Fruit fly (Drosophila melanogaster) whole organism, embryonic: ENCODE data around the gene Ssu72.

Source experiments
- Ada2b ChIP-seq: fragments of 200-800 bp; sonication (Bioruptor generic); IDR thresholded peaks from 2 replicates; pipeline ENCODE4 v1.3.6; 2022; ENCODE audit warnings: missing biosample characterization, missing genetic modification characterization
- CG10979 ChIP-seq: fragments of 200-800 bp; sonication (Bioruptor generic); optimal IDR thresholded peaks from 2 replicates; lab custom pipeline; 2018; ENCODE audit warnings: missing biosample characterization, mild to moderate bottlenecking, missing genetic modification characterization, moderate library complexity
- CG12104 ChIP-seq: fragments of 200-800 bp; sonication (Bioruptor generic); optimal IDR thresholded peaks from 3 replicates; lab custom pipeline; 2016; ENCODE audit warnings: missing biosample characterization, missing genetic modification characterization
- CG12155 ChIP-seq: fragments of 200-800 bp; sonication (Bioruptor generic); optimal IDR thresholded peaks from 3 replicates; lab custom pipeline; 2016; ENCODE audit warnings: missing biosample characterization, missing genetic modification characterization
- CG12942 ChIP-seq: fragments of 200-800 bp; sonication (Bioruptor generic); optimal IDR thresholded peaks from 3 replicates; lab custom pipeline; 2016; ENCODE audit warnings: missing biosample characterization, missing genetic modification characterization
- CG13624 ChIP-seq: fragments of 200-800 bp; sonication (Bioruptor generic); optimal IDR thresholded peaks from 2 replicates; lab custom pipeline; 2016; ENCODE audit warnings: missing biosample characterization, missing genetic modification characterization
- CG15479 ChIP-seq: fragments of 200-800 bp; sonication (Bioruptor generic); optimal IDR thresholded peaks from 3 replicates; lab custom pipeline; 2019; ENCODE audit warnings: missing biosample characterization, mild to moderate bottlenecking, missing genetic modification characterization, moderate library complexity
- CG17359 ChIP-seq: fragments of 200-800 bp; sonication (Bioruptor generic); optimal IDR thresholded peaks from 3 replicates; lab custom pipeline; 2018; ENCODE audit warnings: missing biosample characterization, mild to moderate bottlenecking, missing genetic modification characterization, moderate library complexity
- CG1792 ChIP-seq: fragments of 200-800 bp; sonication (Bioruptor generic); optimal IDR thresholded peaks from 2 replicates; lab custom pipeline; 2016; ENCODE audit warnings: missing biosample characterization, missing genetic modification characterization
- CG2116 ChIP-seq: fragments of 200-800 bp; sonication (Bioruptor generic); optimal IDR thresholded peaks from 3 replicates; lab custom pipeline; 2018; ENCODE audit warnings: missing biosample characterization, mild to moderate bottlenecking, missing genetic modification characterization
- CG33213 ChIP-seq: fragments of 200-800 bp; sonication (Bioruptor generic); optimal IDR thresholded peaks from 3 replicates; lab custom pipeline; 2016; ENCODE audit warnings: missing biosample characterization, missing genetic modification characterization
- CG6175 ChIP-seq: fragments of 200-800 bp; sonication (Bioruptor generic); IDR thresholded peaks from 3 replicates; pipeline ENCODE4 v1.3.6; 2022; ENCODE audit warnings: missing biosample characterization, missing genetic modification characterization
- CG7963 ChIP-seq: fragments of 200-800 bp; sonication (Bioruptor generic); IDR thresholded peaks from 3 replicates; pipeline ENCODE4 v1.3.6; 2022; ENCODE audit warnings: missing biosample characterization, missing genetic modification characterization; ENCODE audit not compliant: partially characterized antibody
- CG9215 ChIP-seq: fragments of 200-800 bp; sonication (Bioruptor generic); IDR thresholded peaks from 2 replicates; pipeline ENCODE4 v1.3.6; 2022; ENCODE audit warnings: missing biosample characterization, missing genetic modification characterization
- CoRest ChIP-seq: fragments of 200-800 bp; sonication (Bioruptor generic); optimal IDR thresholded peaks from 3 replicates; lab custom pipeline; 2018; ENCODE audit warnings: missing biosample characterization, mild to moderate bottlenecking, missing genetic modification characterization, moderate library complexity
- Doc2 ChIP-seq: fragments of 200-800 bp; sonication (Bioruptor generic); IDR thresholded peaks from 2 replicates; pipeline ENCODE4 v1.3.6; 2022; ENCODE audit warnings: missing biosample characterization, missing genetic modification characterization
- Ets65A ChIP-seq: fragments of 200-800 bp; sonication (Bioruptor generic); peaks from one replicate; lab custom pipeline; 2016; ENCODE audit warnings: missing biosample characterization, missing genetic modification characterization
- Fer1 ChIP-seq: fragments of 200-800 bp; sonication (Bioruptor generic); optimal IDR thresholded peaks from 2 replicates; lab custom pipeline; 2017; ENCODE audit warnings: missing biosample characterization, mild to moderate bottlenecking, missing genetic modification characterization
- Fer3 ChIP-seq: fragments of 200-800 bp; sonication (Bioruptor generic); optimal IDR thresholded peaks from 2 replicates; lab custom pipeline; 2018; ENCODE audit warnings: missing biosample characterization, mild to moderate bottlenecking, missing genetic modification characterization, moderate library complexity
- HLHmδ ChIP-seq: fragments of 200-800 bp; sonication (Bioruptor generic); optimal IDR thresholded peaks from 2 replicates; lab custom pipeline; 2018; ENCODE audit warnings: missing biosample characterization, mild to moderate bottlenecking, missing genetic modification characterization, moderate library complexity
- Hr51 ChIP-seq, 2 experiments: fragments of 200-800 bp; sonication (Bioruptor generic); optimal IDR thresholded peaks; 2 replicates in 1 of 2; 3 replicates in 1 of 2; lab custom pipeline; 2016 to 2018; ENCODE audit warnings: missing biosample characterization in 2 of 2, missing genetic modification characterization in 2 of 2, mild to moderate bottlenecking in 1 of 2, moderate library complexity in 1 of 2
- Hr78 ChIP-seq, 2 experiments: fragments of 200-800 bp in 1 of 2; fragments of >200 bp in 1 of 2; sonication (Bioruptor generic) in 1 of 2; optimal IDR thresholded peaks; 2 replicates each; lab custom pipeline; 2017 to 2019; ENCODE audit warnings: missing biosample characterization in 2 of 2, missing genetic modification characterization in 2 of 2, mild to moderate bottlenecking in 1 of 2, moderate library complexity in 1 of 2
- Jarid2 ChIP-seq: fragments of 200-800 bp; sonication (Bioruptor generic); optimal IDR thresholded peaks from 3 replicates; lab custom pipeline; 2017; ENCODE audit warnings: mild to moderate bottlenecking, missing biosample characterization, missing genetic modification reagents, missing genetic modification characterization
- Meics ChIP-seq: fragments of 200-800 bp; sonication (Bioruptor generic); optimal IDR thresholded peaks from 2 replicates; lab custom pipeline; 2017; ENCODE audit warnings: missing biosample characterization, mild to moderate bottlenecking, missing genetic modification characterization
- Nf-YB ChIP-seq: fragments of 200-800 bp; sonication (Bioruptor generic); optimal IDR thresholded peaks from 3 replicates; lab custom pipeline; 2019; ENCODE audit warnings: missing biosample characterization, mild to moderate bottlenecking, missing genetic modification characterization, moderate library complexity
- Pdp1 ChIP-seq, 2 experiments: fragments of 200-800 bp; sonication (Bioruptor generic); optimal IDR thresholded peaks; 3 replicates each; lab custom pipeline; 2016; ENCODE audit warnings: missing biosample characterization in 2 of 2, missing genetic modification characterization in 2 of 2, mild to moderate bottlenecking in 1 of 2, moderate library complexity in 1 of 2
- Six4 ChIP-seq: fragments of 200-800 bp; sonication (Bioruptor generic); optimal IDR thresholded peaks from 2 replicates; lab custom pipeline; 2016; ENCODE audit warnings: missing biosample characterization, missing genetic modification characterization
- Trl ChIP-seq, 3 experiments: fragments of >200 bp in 2 of 3; fragments of 200-800 bp in 1 of 3; sonication (Bioruptor generic) in 1 of 3; optimal IDR thresholded peaks; 2 replicates in 1 of 3; 3 replicates in 2 of 3; lab custom pipeline; 2016 to 2017; ENCODE audit warnings: missing biosample characterization in 1 of 3, missing genetic modification characterization in 1 of 3
- Xbp1 ChIP-seq: fragments of 200-800 bp; sonication (Bioruptor generic); optimal IDR thresholded peaks from 3 replicates; lab custom pipeline; 2016; ENCODE audit warnings: missing biosample characterization, mild to moderate bottlenecking, missing genetic modification characterization
- YL-1 ChIP-seq: fragments of 200-800 bp; sonication (Bioruptor generic); optimal IDR thresholded peaks from 3 replicates; lab custom pipeline; 2017; ENCODE audit warnings: missing biosample characterization, mild to moderate bottlenecking, missing genetic modification characterization
- caup ChIP-seq: fragments of 200-800 bp; sonication (Bioruptor generic); optimal IDR thresholded peaks from 3 replicates; lab custom pipeline; 2017; ENCODE audit warnings: missing biosample characterization, mild to moderate bottlenecking, missing genetic modification characterization, moderate library complexity; ENCODE audit not compliant: severe bottlenecking
- chinmo ChIP-seq: fragments of 200-800 bp; sonication (Bioruptor generic); IDR thresholded peaks from 4 replicates; pipeline ENCODE4 v1.3.6; 2022; ENCODE audit warnings: missing biosample characterization, missing genetic modification characterization; ENCODE audit not compliant: partially characterized antibody
- crp ChIP-seq, 2 experiments: fragments of 200-800 bp; sonication (Bioruptor generic); optimal IDR thresholded peaks; 2 replicates in 1 of 2; 3 replicates in 1 of 2; lab custom pipeline; 2017; ENCODE audit warnings: missing biosample characterization in 2 of 2, missing genetic modification characterization in 2 of 2, mild to moderate bottlenecking in 1 of 2, moderate library complexity in 1 of 2
- cwo ChIP-seq: fragments of 200-800 bp; sonication (Bioruptor generic); optimal IDR thresholded peaks from 3 replicates; lab custom pipeline; 2017; ENCODE audit warnings: missing biosample characterization, missing genetic modification characterization, mild to moderate bottlenecking, moderate library complexity, missing genetic modification reagents
- dati ChIP-seq: fragments of 200-800 bp; sonication (Bioruptor generic); IDR thresholded peaks from 2 replicates; pipeline ENCODE4 v1.3.6; 2022; ENCODE audit warnings: missing biosample characterization, missing genetic modification characterization
- ewg ChIP-seq: fragments of 200-800 bp; sonication (Bioruptor generic); optimal IDR thresholded peaks from 3 replicates; lab custom pipeline; 2017; ENCODE audit warnings: mild to moderate bottlenecking, missing biosample characterization, missing genetic modification reagents, missing genetic modification characterization
- fd3F ChIP-seq: fragments of 200-800 bp; sonication (Bioruptor generic); optimal IDR thresholded peaks from 2 replicates; lab custom pipeline; 2018; ENCODE audit warnings: missing biosample characterization, mild to moderate bottlenecking, missing genetic modification characterization, moderate library complexity
- fu2 ChIP-seq: fragments of 200-800 bp; sonication (Bioruptor generic); optimal IDR thresholded peaks from 2 replicates; lab custom pipeline; 2016; ENCODE audit warnings: missing biosample characterization, missing genetic modification characterization
- grau ChIP-seq: fragments of 200-800 bp; optimal IDR thresholded peaks from 3 replicates; lab custom pipeline; 2019; ENCODE audit warnings: missing biosample characterization, mild to moderate bottlenecking, missing genetic modification characterization, moderate library complexity
- ind ChIP-seq: fragments of 200-800 bp; sonication (Bioruptor generic); optimal IDR thresholded peaks from 3 replicates; lab custom pipeline; 2016; ENCODE audit warnings: missing biosample characterization, missing genetic modification characterization
- lilli ChIP-seq: fragments of 200-800 bp; sonication (Bioruptor generic); optimal IDR thresholded peaks from 3 replicates; lab custom pipeline; 2016; ENCODE audit warnings: missing biosample characterization, missing genetic modification characterization
- lov ChIP-seq, 2 experiments: fragments of 200-800 bp in 1 of 2; fragments of >200 bp in 1 of 2; sonication (Bioruptor generic) in 1 of 2; IDR thresholded peaks in 1 of 2; optimal IDR thresholded peaks in 1 of 2; 2 replicates in 1 of 2; 3 replicates in 1 of 2; pipeline versions ENCODE4 v1.3.6 to Lab custom; 2017 to 2022; ENCODE audit warnings: missing biosample characterization in 1 of 2, missing genetic modification characterization in 1 of 2
- sna ChIP-seq: fragments of 200-800 bp; sonication (Bioruptor generic); IDR thresholded peaks from 2 replicates; pipeline ENCODE4 v1.3.6; 2022; ENCODE audit warnings: missing biosample characterization, missing genetic modification characterization; ENCODE audit not compliant: partially characterized antibody
- tgo ChIP-seq: fragments of 200-800 bp; sonication (Bioruptor generic); IDR thresholded peaks from 3 replicates; pipeline ENCODE4 v1.3.6; 2022; ENCODE audit warnings: missing biosample characterization, missing genetic modification characterization
- tin ChIP-seq: fragments of 200-800 bp; sonication (Bioruptor generic); optimal IDR thresholded peaks from 3 replicates; lab custom pipeline; 2016; ENCODE audit warnings: missing biosample characterization, missing genetic modification characterization
- tna ChIP-seq: fragments of 200-800 bp; sonication (Bioruptor generic); IDR thresholded peaks from 2 replicates; pipeline ENCODE4 v1.3.6; 2022; ENCODE audit warnings: missing biosample characterization, missing genetic modification characterization; ENCODE audit not compliant: partially characterized antibody
- twi ChIP-seq: fragments of 200-800 bp; optimal IDR thresholded peaks from 2 replicates; lab custom pipeline; 2019; ENCODE audit warnings: missing biosample characterization, mild to moderate bottlenecking, missing genetic modification characterization, moderate library complexity

Gene Ssu72

dm6 chrX:19663196-19663858, 1.0 kb upstream of the Ssu72 start (continued):
- no peak for TF ChIP-seq Nf-YB (GFP tag; lab: Kevin White, UChicago)
- peak in 1 of 2 experiments; percentile 1 for TF ChIP-seq crp (GFP tag; optimal IDR thresholded peaks at IDR 0.05; lab: Kevin White, UChicago)
- no peak for TF ChIP-seq CG33213 (GFP tag; lab: Kevin White, UChicago)
- peak; percentile 51 for TF ChIP-seq lilli (GFP tag; lab: Kevin White, UChicago)
- TF ChIP-seq CG9215 (GFP tag; lab: Robert Waterston, UW) = 0 out of 2 replicates have a peak, but pooled peaks have one; percentile 6
- TF ChIP-seq fu2 (GFP tag; lab: Kevin White, UChicago) = no peak
- no peak for TF ChIP-seq tin
- no peak for TF ChIP-seq Doc2 (GFP tag; lab: Robert Waterston, UW)
- peak; percentile 47 for TF ChIP-seq cwo (GFP tag; lab: Kevin White, UChicago)
- no peak for TF ChIP-seq CG7963 (GFP tag; lab: Robert Waterston, UW)
- peak; percentile 66 for TF ChIP-seq grau (tag; lab: Kevin White, UChicago)
- peak in 1 of 2 experiments; percentile 49 for TF ChIP-seq Hr51 (GFP tag; optimal IDR thresholded peaks at IDR 0.05; lab: Kevin White, UChicago)
- no peak for TF ChIP-seq dati (GFP tag; lab: Robert Waterston, UW)
- TF ChIP-seq ewg = peak; percentile 19
- TF ChIP-seq YL-1 (GFP tag; lab: Kevin White, UChicago) = no peak
- TF ChIP-seq caup = peak; percentile 10
- TF ChIP-seq Jarid2 (GFP tag; lab: Kevin White, UChicago) = no peak
- peak; percentile 76 for TF ChIP-seq CoRest (tag; lab: Kevin White, UChicago)
- TF ChIP-seq CG12104 (GFP tag; lab: Kevin White, UChicago) = peak; percentile 61
- TF ChIP-seq CG17359 = peak; percentile 35
- no peak for TF ChIP-seq lov (optimal IDR thresholded peaks at IDR 0.05; lab: Kevin White, UChicago)
- 0 out of 3 replicates have a peak, but pooled peaks have one; percentile 13 for TF ChIP-seq lov (GFP tag; IDR thresholded peaks at IDR 0.05; lab: Robert Waterston, UW)
- TF ChIP-seq CG12942 (GFP tag; lab: Kevin White, UChicago) = peak; percentile 36
- no peak for TF ChIP-seq Ada2b (GFP tag; lab: Robert Waterston, UW)
- peak in 1 of 2 experiments; percentile 43 for TF ChIP-seq Trl (optimal IDR thresholded peaks at IDR 0.05; lab: Kevin White, UChicago)
- no peak for TF ChIP-seq Trl (GFP tag; optimal IDR thresholded peaks at IDR 0.05; lab: Kevin White, UChicago)
- no peak for TF ChIP-seq Fer1
- peak; percentile 66 for TF ChIP-seq Ets65A
- no peak for TF ChIP-seq Hr78 (GFP tag; optimal IDR thresholded peaks at IDR 0.05; lab: Kevin White, UChicago)
- TF ChIP-seq ind (GFP tag; lab: Kevin White, UChicago) = peak; percentile 37
- peak; percentile 38 for TF ChIP-seq Xbp1
- no peak for TF ChIP-seq CG13624 (GFP tag; lab: Kevin White, UChicago)
- TF ChIP-seq fd3F (GFP tag; lab: Kevin White, UChicago) = peak; percentile 7
- TF ChIP-seq CG2116 (GFP tag; lab: Kevin White, UChicago) = peak; percentile 5
- TF ChIP-seq Meics (GFP tag; lab: Kevin White, UChicago) = peak; percentile 75
- TF ChIP-seq Six4 (GFP tag; lab: Kevin White, UChicago) = peak; percentile 41
- TF ChIP-seq Pdp1 (GFP tag; optimal IDR thresholded peaks at IDR 0.05; lab: Kevin White, UChicago) = peak; percentile 14 to 21
- no peak for TF ChIP-seq CG15479 (GFP tag; lab: Kevin White, UChicago)
- TF ChIP-seq twi = peak; percentile 23
- TF ChIP-seq chinmo (GFP tag; lab: Robert Waterston, UW) = no peak
- peak; percentile 64 for TF ChIP-seq CG10979 (tag; lab: Kevin White, UChicago)
- no peak for TF ChIP-seq sna
- TF ChIP-seq Fer3 (tag; lab: Kevin White, UChicago) = peak; percentile 44
- peak; percentile 2 for TF ChIP-seq CG12155 (GFP tag; lab: Kevin White, UChicago)
- no peak; the same call in 2 of the 3 replicates for TF ChIP-seq tgo (GFP tag; lab: Robert Waterston, UW)
- TF ChIP-seq CG6175 (GFP tag; lab: Robert Waterston, UW) = peak; percentile 94
- no peak for TF ChIP-seq tna
- no peak for TF ChIP-seq CG1792 (GFP tag; lab: Kevin White, UChicago)
- TF ChIP-seq HLHmδ (GFP tag; lab: Kevin White, UChicago) = no peak
